Fruit fly (Drosophila melanogaster) whole organism, embryonic: Measurements from ENCODE around the gene CG34026.

Source experiments
- BEAF-32 ChIP-seq: fragments of 200-800 bp; sonication (Bioruptor generic); optimal IDR thresholded peaks from 3 replicates; lab custom pipeline; 2017; ENCODE audit warnings: missing biosample characterization, missing genetic modification characterization, mild to moderate bottlenecking, moderate library complexity, missing genetic modification reagents
- Bgb ChIP-seq: fragments of 200-800 bp; sonication (Bioruptor generic); IDR thresholded peaks from 2 replicates; pipeline ENCODE4 v1.3.6; 2022; ENCODE audit warnings: missing biosample characterization, missing genetic modification characterization; ENCODE audit not compliant: partially characterized antibody
- CG10147 ChIP-seq: fragments of 200-800 bp; sonication (Bioruptor generic); optimal IDR thresholded peaks from 2 replicates; lab custom pipeline; 2019; ENCODE audit warnings: missing biosample characterization, mild to moderate bottlenecking, missing genetic modification characterization, moderate library complexity
- CG11247 ChIP-seq: fragments of 200-800 bp; sonication (Bioruptor generic); IDR thresholded peaks from 2 replicates; pipeline ENCODE4 v1.3.6; 2022; ENCODE audit warnings: missing biosample characterization, missing genetic modification characterization
- CG11456 ChIP-seq: fragments of 200-800 bp; sonication (Bioruptor generic); IDR thresholded peaks from 3 replicates; pipeline ENCODE4 v1.3.6; 2022; ENCODE audit warnings: missing biosample characterization, missing genetic modification characterization
- CG11695 ChIP-seq: fragments of 200-800 bp; sonication (Bioruptor generic); IDR thresholded peaks from 3 replicates; pipeline ENCODE4 v1.3.6; 2022; ENCODE audit warnings: missing biosample characterization, missing genetic modification characterization
- CG12236 ChIP-seq: fragments of 200-800 bp; sonication (Bioruptor generic); optimal IDR thresholded peaks from 2 replicates; lab custom pipeline; 2016; ENCODE audit warnings: missing biosample characterization, missing genetic modification characterization
- CG13296 ChIP-seq: fragments of 200-800 bp; sonication (Bioruptor generic); optimal IDR thresholded peaks from 3 replicates; lab custom pipeline; 2018; ENCODE audit warnings: missing biosample characterization, mild to moderate bottlenecking, missing genetic modification characterization
- CG17802 ChIP-seq: fragments of 200-800 bp; sonication (Bioruptor generic); optimal IDR thresholded peaks from 2 replicates; lab custom pipeline; 2018; ENCODE audit warnings: missing biosample characterization, mild to moderate bottlenecking, missing genetic modification characterization, moderate library complexity
- CG17912 ChIP-seq: fragments of 200-800 bp; sonication (Bioruptor generic); optimal IDR thresholded peaks from 2 replicates; lab custom pipeline; 2018; ENCODE audit warnings: missing biosample characterization, mild to moderate bottlenecking, missing genetic modification characterization
- CG18011 ChIP-seq: fragments of 200-800 bp; sonication (Bioruptor generic); optimal IDR thresholded peaks from 2 replicates; lab custom pipeline; 2017; ENCODE audit warnings: missing biosample characterization, missing genetic modification characterization, mild to moderate bottlenecking, moderate library complexity, missing genotype
- CG31441 ChIP-seq: fragments of 200-800 bp; sonication (Bioruptor generic); IDR thresholded peaks from 2 replicates; pipeline ENCODE4 v1.3.6; 2022; ENCODE audit warnings: missing biosample characterization, missing genetic modification characterization
- CG7745 ChIP-seq: fragments of 200-800 bp; sonication (Bioruptor generic); optimal IDR thresholded peaks from 2 replicates; lab custom pipeline; 2018; ENCODE audit warnings: missing biosample characterization, mild to moderate bottlenecking, missing genetic modification characterization, moderate library complexity
- CG8765 ChIP-seq: fragments of 200-800 bp; sonication (Bioruptor generic); IDR thresholded peaks from 2 replicates; pipeline ENCODE4 v1.3.6; 2022; ENCODE audit warnings: missing biosample characterization, missing genetic modification characterization
- CG9215 ChIP-seq: fragments of 200-800 bp; sonication (Bioruptor generic); IDR thresholded peaks from 2 replicates; pipeline ENCODE4 v1.3.6; 2022; ENCODE audit warnings: missing biosample characterization, missing genetic modification characterization
- Dp ChIP-seq: fragments of 200-800 bp; sonication (Bioruptor generic); optimal IDR thresholded peaks from 2 replicates; lab custom pipeline; 2018; ENCODE audit warnings: missing biosample characterization, mild to moderate bottlenecking, missing genetic modification characterization, moderate library complexity
- Dref ChIP-seq: fragments of 200-800 bp; sonication (Bioruptor generic); IDR thresholded peaks from 2 replicates; pipeline ENCODE4 v1.3.6; 2022; ENCODE audit warnings: missing biosample characterization, missing genetic modification characterization
- E2f2 ChIP-seq: fragments of 200-800 bp; sonication (Bioruptor generic); IDR thresholded peaks from 2 replicates; pipeline ENCODE4 v1.3.6; 2022; ENCODE audit warnings: missing biosample characterization, missing genetic modification characterization
- Eip74EF ChIP-seq, 2 experiments: fragments of 200-800 bp in 1 of 2; fragments of >200 bp in 1 of 2; sonication (Bioruptor generic) in 1 of 2; optimal IDR thresholded peaks; 2 replicates each; lab custom pipeline; 2017 to 2019; ENCODE audit warnings: missing biosample characterization in 2 of 2, missing genetic modification characterization in 2 of 2, mild to moderate bottlenecking in 1 of 2, moderate library complexity in 1 of 2
- HLHmδ ChIP-seq: fragments of 200-800 bp; sonication (Bioruptor generic); optimal IDR thresholded peaks from 2 replicates; lab custom pipeline; 2018; ENCODE audit warnings: missing biosample characterization, mild to moderate bottlenecking, missing genetic modification characterization, moderate library complexity
- Hmx ChIP-seq: fragments of 200-800 bp; sonication (Bioruptor generic); optimal IDR thresholded peaks from 2 replicates; lab custom pipeline; 2016; ENCODE audit warnings: missing biosample characterization, missing genetic modification characterization
- Lhr ChIP-seq: fragments of 200-800 bp; sonication (Bioruptor generic); optimal IDR thresholded peaks from 3 replicates; lab custom pipeline; 2017; ENCODE audit warnings: mild to moderate bottlenecking, missing biosample characterization, missing genetic modification reagents, missing genetic modification characterization
- NC2β ChIP-seq: fragments of 200-800 bp; sonication (Bioruptor generic); optimal IDR thresholded peaks from 2 replicates; lab custom pipeline; 2016; ENCODE audit warnings: missing biosample characterization, missing genetic modification characterization
- NFAT ChIP-seq: fragments of 200-800 bp; sonication (Bioruptor generic); IDR thresholded peaks from 2 replicates; pipeline ENCODE4 v1.3.6; 2022; ENCODE audit warnings: missing biosample characterization, missing genetic modification characterization
- NK7.1 ChIP-seq: fragments of 200-800 bp; sonication (Bioruptor generic); optimal IDR thresholded peaks from 3 replicates; lab custom pipeline; 2016; ENCODE audit warnings: missing biosample characterization, missing genetic modification characterization
- Nf-YB ChIP-seq: fragments of 200-800 bp; sonication (Bioruptor generic); optimal IDR thresholded peaks from 3 replicates; lab custom pipeline; 2019; ENCODE audit warnings: missing biosample characterization, mild to moderate bottlenecking, missing genetic modification characterization, moderate library complexity
- Trl ChIP-seq, 3 experiments: fragments of >200 bp in 2 of 3; fragments of 200-800 bp in 1 of 3; sonication (Bioruptor generic) in 1 of 3; optimal IDR thresholded peaks; 2 replicates in 1 of 3; 3 replicates in 2 of 3; lab custom pipeline; 2016 to 2017; ENCODE audit warnings: missing biosample characterization in 1 of 3, missing genetic modification characterization in 1 of 3
- ac ChIP-seq: fragments of 200-800 bp; sonication (Bioruptor generic); optimal IDR thresholded peaks from 3 replicates; lab custom pipeline; 2017; ENCODE audit warnings: missing biosample characterization, mild to moderate bottlenecking, missing genetic modification characterization
- al ChIP-seq: fragments of 200-800 bp; sonication (Bioruptor generic); IDR thresholded peaks from 2 replicates; pipeline ENCODE4 v1.3.6; 2022; ENCODE audit warnings: missing biosample characterization, missing genetic modification characterization
- exex ChIP-seq: fragments of 200-800 bp; sonication (Bioruptor generic); optimal IDR thresholded peaks from 4 replicates; lab custom pipeline; 2018; ENCODE audit warnings: missing biosample characterization, mild to moderate bottlenecking, missing genetic modification characterization, moderate library complexity
- fd102C ChIP-seq: fragments of 200-800 bp; sonication (Bioruptor generic); optimal IDR thresholded peaks from 2 replicates; lab custom pipeline; 2018; ENCODE audit warnings: missing biosample characterization, mild to moderate bottlenecking, missing genetic modification characterization, moderate library complexity
- gcm2 ChIP-seq: fragments of 200-800 bp; sonication (Bioruptor generic); optimal IDR thresholded peaks from 2 replicates; lab custom pipeline; 2016; ENCODE audit warnings: missing biosample characterization, missing genetic modification characterization
- grn ChIP-seq: fragments of 200-800 bp; sonication (Bioruptor generic); optimal IDR thresholded peaks from 3 replicates; lab custom pipeline; 2017; ENCODE audit warnings: missing biosample characterization, missing genetic modification characterization
- gt ChIP-seq: fragments of 200-800 bp; sonication (Bioruptor generic); IDR thresholded peaks from 2 replicates; pipeline ENCODE4 v1.3.6; 2022; ENCODE audit warnings: missing biosample characterization, missing genetic modification characterization
- klu ChIP-seq: fragments of 200-800 bp; sonication (Bioruptor generic); IDR thresholded peaks from 2 replicates; pipeline ENCODE4 v1.3.6; 2022; ENCODE audit warnings: missing biosample characterization, missing genetic modification characterization
- nerfin-2 ChIP-seq: fragments of 200-800 bp; sonication (Bioruptor generic); IDR thresholded peaks from 2 replicates; pipeline ENCODE4 v1.3.6; 2022; ENCODE audit warnings: missing biosample characterization, missing genetic modification characterization; ENCODE audit not compliant: partially characterized antibody
- nmo ChIP-seq: fragments of 200-800 bp; sonication (Bioruptor generic); optimal IDR thresholded peaks from 2 replicates; lab custom pipeline; 2018; ENCODE audit warnings: missing biosample characterization, mild to moderate bottlenecking, missing genetic modification characterization, moderate library complexity
- pan ChIP-seq, 4 experiments: fragments of >200 bp in 3 of 4; fragments of 200-800 bp in 1 of 4; sonication (Bioruptor generic) in 1 of 4; optimal IDR thresholded peaks in 3 of 4; IDR thresholded peaks in 1 of 4; 2 replicates each; pipeline versions ENCODE4 v1.3.6 to Lab custom; 2017 to 2022; ENCODE audit warnings: missing biosample characterization in 2 of 4, missing genetic modification characterization in 2 of 4, mixed read lengths in 1 of 4
- pb ChIP-seq: fragments of 200-800 bp; sonication (Bioruptor generic); optimal IDR thresholded peaks from 3 replicates; lab custom pipeline; 2016; ENCODE audit warnings: missing biosample characterization, missing genetic modification characterization
- ranshi ChIP-seq: fragments of 200-800 bp; sonication (Bioruptor generic); IDR thresholded peaks from 2 replicates; pipeline ENCODE4 v1.3.6; 2022; ENCODE audit warnings: missing biosample characterization, missing genetic modification characterization
- sim ChIP-seq: fragments of 200-800 bp; sonication (Bioruptor generic); IDR thresholded peaks from 2 replicates; pipeline ENCODE4 v1.3.6; 2022; ENCODE audit warnings: missing biosample characterization, missing genetic modification characterization
- sima ChIP-seq: fragments of 200-800 bp; sonication (Bioruptor generic); optimal IDR thresholded peaks from 2 replicates; lab custom pipeline; 2016; ENCODE audit warnings: missing biosample characterization, missing genetic modification characterization
- sob ChIP-seq: fragments of 200-800 bp; sonication (Bioruptor generic); IDR thresholded peaks from 2 replicates; pipeline ENCODE4 v1.3.6; 2022; ENCODE audit warnings: missing biosample characterization, missing genetic modification characterization
- sr ChIP-seq: fragments of 200-800 bp; sonication (Bioruptor generic); IDR thresholded peaks from 3 replicates; pipeline ENCODE4 v1.3.6; 2022; ENCODE audit warnings: missing biosample characterization, missing genetic modification characterization
- stwl ChIP-seq: fragments of 200-800 bp; sonication (Bioruptor generic); optimal IDR thresholded peaks from 3 replicates; lab custom pipeline; 2018; ENCODE audit warnings: missing biosample characterization, mild to moderate bottlenecking, missing genetic modification characterization, moderate library complexity
- vfl ChIP-seq: fragments of 200-800 bp; sonication (Bioruptor generic); optimal IDR thresholded peaks from 2 replicates; lab custom pipeline; 2016; ENCODE audit warnings: missing biosample characterization, missing genetic modification characterization
- zf30C ChIP-seq: fragments of 200-800 bp; sonication (Bioruptor generic); optimal IDR thresholded peaks from 3 replicates; lab custom pipeline; 2018; ENCODE audit warnings: missing biosample characterization, mild to moderate bottlenecking, missing genetic modification characterization

Gene CG34026

DNA sequence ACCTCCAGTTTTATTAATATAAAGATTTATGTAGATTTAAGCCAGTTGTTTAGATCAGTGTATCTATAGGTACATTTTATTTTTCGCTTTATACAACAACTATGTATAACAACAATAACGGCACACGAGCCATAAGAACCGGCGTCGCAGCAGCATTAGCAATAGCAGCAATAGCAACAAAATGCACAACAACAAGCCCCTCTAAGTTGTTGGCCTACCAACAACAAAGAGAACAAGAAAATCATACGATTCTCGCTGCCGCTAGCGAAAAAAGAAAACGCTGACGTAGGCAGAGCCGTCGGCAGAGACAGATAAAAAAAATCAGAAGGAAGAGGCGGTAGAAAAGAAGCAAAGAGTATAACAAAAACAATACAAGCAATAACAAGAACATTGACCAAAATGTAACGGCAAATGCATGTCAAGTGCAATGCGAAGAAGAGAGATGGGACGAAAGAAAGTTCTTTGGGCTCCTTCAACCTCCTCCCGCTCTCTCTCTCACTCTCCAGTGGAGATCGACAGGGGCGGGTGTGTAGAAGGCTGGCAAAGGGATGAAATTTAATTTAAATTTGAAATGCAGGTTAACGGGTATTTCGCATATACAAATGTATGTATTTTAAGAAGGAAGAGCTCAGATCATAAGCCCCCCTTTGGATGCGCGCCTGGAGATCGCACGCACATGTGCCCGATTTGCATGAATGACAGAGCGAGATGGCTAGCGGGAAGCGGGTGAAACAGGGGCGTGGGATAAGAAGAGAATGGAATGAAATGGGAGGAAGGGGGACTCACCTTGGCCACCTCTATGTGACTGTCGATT is 45.3 kb downstream of the CG34026 start (continued):
- TF ChIP-seq sr (GFP tag; lab: Robert Waterston, UW): peak; percentile 95
- peak; percentile 11 to 32 for TF ChIP-seq Trl (optimal IDR thresholded peaks at IDR 0.05; lab: Kevin White, UChicago)
- TF ChIP-seq Trl (GFP tag; optimal IDR thresholded peaks at IDR 0.05; lab: Kevin White, UChicago): peak; percentile 99
- peak; percentile 99 for TF ChIP-seq CG11247 (GFP tag; lab: Robert Waterston, UW)
- peak; percentile 97 for TF ChIP-seq al
- TF ChIP-seq CG18011: peak; percentile 89
- TF ChIP-seq Nf-YB (GFP tag; lab: Kevin White, UChicago): peak; percentile 86
- TF ChIP-seq CG10147 (GFP tag; lab: Kevin White, UChicago): peak; percentile 90
- TF ChIP-seq NC2β (GFP tag; lab: Kevin White, UChicago): peak; percentile 98
- no peak for TF ChIP-seq zf30C (GFP tag; lab: Kevin White, UChicago)
- peak; percentile 99 for TF ChIP-seq CG8765 (GFP tag; lab: Robert Waterston, UW)
- TF ChIP-seq E2f2: peak; percentile 83
- TF ChIP-seq pb (GFP tag; lab: Kevin White, UChicago): peak; percentile 97
- peak; percentile 98 for TF ChIP-seq sim
- peak; percentile 87 for TF ChIP-seq CG13296 (GFP tag; lab: Kevin White, UChicago)
- TF ChIP-seq gt (GFP tag; lab: Robert Waterston, UW): peak; percentile 99
- peak; percentile 25 for TF ChIP-seq HLHmδ (GFP tag; lab: Kevin White, UChicago)
- peak; percentile 97 for TF ChIP-seq CG9215 (GFP tag; lab: Robert Waterston, UW)
- TF ChIP-seq nerfin-2 (GFP tag; lab: Robert Waterston, UW): no peak
- TF ChIP-seq exex (tag; lab: Kevin White, UChicago): peak; percentile 65
- peak; percentile 94 for TF ChIP-seq Hmx
- TF ChIP-seq Dref (GFP tag; lab: Robert Waterston, UW): peak; percentile 48
- TF ChIP-seq CG11695 (GFP tag; lab: Robert Waterston, UW): peak; percentile 96
- peak; percentile 88 for TF ChIP-seq fd102C (GFP tag; lab: Kevin White, UChicago)
- TF ChIP-seq CG17802 (tag; lab: Kevin White, UChicago): peak; percentile 92
- TF ChIP-seq Dp (GFP tag; lab: Kevin White, UChicago): no peak
- TF ChIP-seq BEAF-32 (GFP tag; lab: Kevin White, UChicago): no peak
- peak; percentile 99 for TF ChIP-seq ranshi (GFP tag; lab: Robert Waterston, UW)
- TF ChIP-seq gcm2: peak; percentile 97
- peak; percentile 97 for TF ChIP-seq Lhr (GFP tag; lab: Kevin White, UChicago)
- TF ChIP-seq NFAT: peak; percentile 99
- TF ChIP-seq sob (GFP tag; lab: Robert Waterston, UW): peak; percentile 98
- peak; percentile 95 for TF ChIP-seq sima (GFP tag; lab: Kevin White, UChicago)
- peak; percentile 96 for TF ChIP-seq CG12236
- peak; percentile 99 for TF ChIP-seq CG11456
- no peak for TF ChIP-seq Bgb (GFP tag; lab: Robert Waterston, UW)
- TF ChIP-seq CG31441 (GFP tag; lab: Robert Waterston, UW): peak; percentile 95
- peak; percentile 81 for TF ChIP-seq grn (GFP tag; lab: Kevin White, UChicago)
- peak; percentile 99 for TF ChIP-seq nmo
- TF ChIP-seq CG7745 (tag; lab: Kevin White, UChicago): peak; percentile 91
- peak; percentile 96 for TF ChIP-seq NK7.1
- peak; percentile 58 for TF ChIP-seq CG17912
- TF ChIP-seq Eip74EF (GFP tag; optimal IDR thresholded peaks at IDR 0.05; lab: Kevin White, UChicago): peak in 1 of 2 experiments; percentile 95
- TF ChIP-seq klu: peak; percentile 96
- peak; percentile 98 for TF ChIP-seq vfl (GFP tag; lab: Kevin White, UChicago)
- peak; percentile 93 for TF ChIP-seq ac (GFP tag; lab: Kevin White, UChicago)
- TF ChIP-seq pan (optimal IDR thresholded peaks at IDR 0.05; lab: Kevin White, UChicago): no peak
- TF ChIP-seq pan (GFP tag; optimal IDR thresholded peaks at IDR 0.05 in 1 of 2, IDR thresholded peaks at IDR 0.05 in 1 of 2): peak in 1 of 2 experiments; percentile 98
- TF ChIP-seq stwl (tag; lab: Kevin White, UChicago): peak; percentile 55
